Worm (Caenorhabditis elegans) whole organism, mixed stage, embryonic: ENCODE results near the gene hsp-16.2.

Source experiments
- M03D4.4 ChIP-seq: sonication (generic microtip); optimal IDR thresholded peaks from 2 replicates; lab custom pipeline; 2017; ENCODE audit warnings: mild to moderate bottlenecking, missing genetic modification characterization, missing compliant biosample characterization
- bed-3 ChIP-seq: fragments of 200-800 bp; sonication (Bioruptor generic); optimal IDR thresholded peaks from 3 replicates; lab custom pipeline; 2018; ENCODE audit warnings: mild to moderate bottlenecking, missing genetic modification characterization, moderate library complexity, missing compliant biosample characterization
- blmp-1 ChIP-seq: fragments of 150-350 bp; optimal IDR thresholded peaks from 2 replicates; lab custom pipeline; 2014; ENCODE audit warnings: missing biosample characterization, missing genetic modification characterization
- ceh-39 ChIP-seq: fragments of 150-350 bp; optimal IDR thresholded peaks from 2 replicates; lab custom pipeline; 2014; ENCODE audit warnings: missing biosample characterization, missing genetic modification characterization
- ceh-43 ChIP-seq: fragments of 200-800 bp; sonication (Bioruptor generic); optimal IDR thresholded peaks from 2 replicates; lab custom pipeline; 2018; ENCODE audit warnings: mild to moderate bottlenecking, missing genetic modification characterization, moderate library complexity, missing compliant biosample characterization
- ceh-83 ChIP-seq: fragments of 200-800 bp; sonication (Bioruptor generic); optimal IDR thresholded peaks from 2 replicates; lab custom pipeline; 2018; ENCODE audit warnings: mild to moderate bottlenecking, missing genetic modification characterization, missing compliant biosample characterization
- ces-1 ChIP-seq: fragments of 150-350 bp; optimal IDR thresholded peaks from 2 replicates; lab custom pipeline; 2014; ENCODE audit warnings: missing biosample characterization, missing genetic modification reagents, missing genetic modification characterization
- cnd-1 ChIP-seq: fragments of 200-800 bp; sonication (Bioruptor generic); optimal IDR thresholded peaks from 2 replicates; lab custom pipeline; 2018; ENCODE audit warnings: mild to moderate bottlenecking, missing genetic modification characterization, missing compliant biosample characterization
- drap-1 ChIP-seq: fragments of 200-800 bp; sonication (Bioruptor generic); optimal IDR thresholded peaks from 3 replicates; lab custom pipeline; 2018; ENCODE audit warnings: mild to moderate bottlenecking, missing genetic modification characterization, missing compliant biosample characterization
- elt-1 ChIP-seq: sonication (generic microtip); optimal IDR thresholded peaks from 2 replicates; lab custom pipeline; 2017; ENCODE audit warnings: missing genetic modification characterization, mild to moderate bottlenecking, missing compliant biosample characterization, antibody characterized with exemption, moderate library complexity, borderline replicate concordance; ENCODE audit not compliant: insufficient read depth
- ham-2 ChIP-seq: fragments of 200-800 bp; sonication (Bioruptor generic); optimal IDR thresholded peaks from 2 replicates; lab custom pipeline; 2018; ENCODE audit warnings: mild to moderate bottlenecking, missing genetic modification characterization, missing compliant biosample characterization
- lin-13 ChIP-seq: fragments of 150-350 bp; optimal IDR thresholded peaks from 2 replicates; lab custom pipeline; 2014; ENCODE audit warnings: missing biosample characterization, missing genetic modification characterization
- lsy-2 ChIP-seq: fragments of 150-350 bp; optimal IDR thresholded peaks from 2 replicates; lab custom pipeline; 2014; ENCODE audit warnings: missing biosample characterization, missing genetic modification characterization
- mab-5 ChIP-seq: fragments of 150-350 bp; optimal IDR thresholded peaks from 2 replicates; lab custom pipeline; 2014; ENCODE audit warnings: missing biosample characterization, missing genetic modification characterization
- nhr-12 ChIP-seq: fragments of 150-350 bp; optimal IDR thresholded peaks from 2 replicates; lab custom pipeline; 2014; ENCODE audit warnings: missing biosample characterization, missing genetic modification characterization
- nhr-2 ChIP-seq: fragments of 150-350 bp; optimal IDR thresholded peaks from 2 replicates; lab custom pipeline; 2014; ENCODE audit warnings: missing biosample characterization, missing genetic modification characterization
- nhr-237 ChIP-seq: fragments of 150-350 bp; optimal IDR thresholded peaks from 2 replicates; lab custom pipeline; 2014; ENCODE audit warnings: missing biosample characterization, missing genetic modification characterization
- pha-4 ChIP-seq: fragments of 150-350 bp; optimal IDR thresholded peaks from 2 replicates; lab custom pipeline; 2018; ENCODE audit warnings: missing biosample characterization, missing genetic modification reagents, missing genetic modification characterization
- sem-2 ChIP-seq: fragments of 200-800 bp; sonication (Bioruptor generic); optimal IDR thresholded peaks from 2 replicates; lab custom pipeline; 2018; ENCODE audit warnings: mild to moderate bottlenecking, missing genetic modification characterization, missing compliant biosample characterization
- snpc-4 ChIP-seq: fragments of 150-350 bp; optimal IDR thresholded peaks from 2 replicates; lab custom pipeline; 2014; ENCODE audit warnings: missing biosample characterization, missing genetic modification characterization
- sptf-1 ChIP-seq: sonication (generic microtip); optimal IDR thresholded peaks from 2 replicates; lab custom pipeline; 2017; ENCODE audit warnings: mild to moderate bottlenecking, missing genetic modification characterization, moderate library complexity, missing compliant biosample characterization
- unc-120 ChIP-seq: sonication (generic microtip); optimal IDR thresholded peaks from 2 replicates; lab custom pipeline; 2017; ENCODE audit warnings: missing genetic modification characterization, missing compliant biosample characterization; ENCODE audit not compliant: poor library complexity, severe bottlenecking
- unc-39 ChIP-seq: fragments of 150-350 bp; optimal IDR thresholded peaks from 2 replicates; lab custom pipeline; 2014; ENCODE audit warnings: missing biosample characterization, missing genetic modification characterization
- unc-62 ChIP-seq: fragments of 150-350 bp; optimal IDR thresholded peaks from 2 replicates; lab custom pipeline; 2014; ENCODE audit warnings: missing biosample characterization, missing genetic modification reagents, missing genetic modification characterization
- zip-8 ChIP-seq: fragments of 150-350 bp; optimal IDR thresholded peaks from 2 replicates; lab custom pipeline; 2014; ENCODE audit warnings: missing biosample characterization, missing genetic modification characterization
- ztf-11 ChIP-seq: fragments of 150-350 bp; optimal IDR thresholded peaks from 2 replicates; lab custom pipeline; 2014; ENCODE audit warnings: missing biosample characterization, missing genetic modification characterization

The hsp-16.2 gene

DNA sequence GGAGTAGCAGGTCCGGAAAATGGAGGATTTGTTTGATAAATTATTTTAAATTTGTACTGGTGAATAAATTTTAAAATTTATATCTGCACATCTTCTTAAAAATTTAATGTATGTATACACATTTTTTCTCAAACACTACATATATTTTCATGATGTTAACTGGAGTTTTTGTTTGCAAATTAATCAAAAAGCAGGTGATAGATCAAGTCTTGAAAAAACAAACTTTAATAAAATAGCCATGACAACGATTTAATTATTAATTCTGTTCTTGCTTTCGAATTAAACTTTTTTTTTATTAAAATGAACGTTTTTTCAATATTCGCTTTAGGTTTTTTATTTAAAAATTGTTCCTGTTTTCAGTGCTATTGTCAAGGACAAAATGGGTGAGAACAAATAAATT lies 10.5 kb downstream of the hsp-16.2 start, which contains the start of gene F36H9.1:
F36H9.1 (plus strand) TSS at position 301 of the 400 bp plus-strand sequence.
- no peak for TF ChIP-seq mab-5 (tag; lab: Kevin White, UChicago)
- no peak for TF ChIP-seq blmp-1
- no peak for TF ChIP-seq sptf-1

DNA sequence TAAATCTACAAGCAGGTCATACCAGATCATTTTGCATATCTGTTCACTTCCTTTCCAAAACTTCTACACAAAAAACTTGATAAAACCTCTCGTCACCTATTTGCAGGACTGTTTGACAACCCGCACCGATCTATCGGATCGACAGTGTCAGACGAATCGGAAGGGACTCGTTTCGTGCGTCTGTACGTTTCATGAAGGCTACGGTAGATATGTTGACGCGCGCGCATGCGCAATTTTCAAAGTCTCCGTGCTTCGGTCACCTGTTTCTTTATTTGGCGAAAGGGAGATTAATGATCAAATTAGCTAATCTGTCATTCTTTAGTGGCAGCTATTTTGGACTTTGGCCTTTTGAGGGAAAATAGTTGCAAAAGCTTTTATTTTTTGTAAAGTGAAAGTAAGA lies 15.3 kb downstream of the hsp-16.2 start:
- no peak for TF ChIP-seq sem-2
- TF ChIP-seq unc-39, result no peak
- TF ChIP-seq nhr-2 (tag; lab: Kevin White, UChicago), result no peak
- no peak for TF ChIP-seq ham-2 (GFP tag; lab: Kevin White, UChicago)
- TF ChIP-seq nhr-12 (tag; lab: Kevin White, UChicago), result no peak
- TF ChIP-seq blmp-1, result no peak
- TF ChIP-seq pha-4, result no peak
- no peak for TF ChIP-seq mab-5 (tag; lab: Kevin White, UChicago)
- no peak for TF ChIP-seq lin-13 (tag; lab: Kevin White, UChicago)

- TF ChIP-seq nhr-237 (tag; lab: Kevin White, UChicago), result no peak
- no peak for TF ChIP-seq ceh-83 (GFP tag; lab: Kevin White, UChicago)
- no peak for TF ChIP-seq ceh-43 (GFP tag; lab: Kevin White, UChicago)
- no peak for TF ChIP-seq ham-2 (GFP tag; lab: Kevin White, UChicago)
Measured at ce11 chrV:1788157-1788556, 16.6 kb downstream of the hsp-16.2 start, which contains the start of gene F36H9.2. Gene F36H9.2 (plus strand): TSS chrV:1788457.

DNA sequence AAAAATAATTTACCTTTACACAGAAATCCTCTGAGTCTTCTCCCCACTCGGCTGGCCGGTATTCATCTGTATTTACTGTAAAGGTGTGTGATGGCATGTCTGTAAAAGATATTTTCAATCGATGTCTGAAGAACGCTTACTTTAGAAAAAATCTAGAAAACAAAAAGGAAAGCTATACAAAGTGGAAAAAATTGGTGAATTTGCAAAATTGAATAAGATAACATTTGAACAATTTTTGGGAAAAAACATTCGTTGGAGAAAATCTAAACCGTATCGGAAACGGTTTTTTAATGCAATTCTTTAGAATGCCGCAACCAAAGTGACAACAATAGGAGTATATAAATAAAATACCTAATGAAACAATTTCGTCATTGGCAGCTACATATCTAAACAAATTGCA lies 22.8 kb downstream of the hsp-16.2 start, which contains the start of gene F36H9.5:
F36H9.5 (minus strand) TSS at position 101 of the 400 bp plus-strand sequence.
- TF ChIP-seq bed-3, result no peak
- no peak for TF ChIP-seq ces-1 (GFP tag; lab: Kevin White, UChicago)
- no peak for TF ChIP-seq nhr-12 (tag; lab: Kevin White, UChicago)
- no peak for TF ChIP-seq cnd-1 (tag; lab: Kevin White, UChicago)
- TF ChIP-seq mab-5 (tag; lab: Kevin White, UChicago), result no peak
- TF ChIP-seq nhr-2 (tag; lab: Kevin White, UChicago), result no peak
- TF ChIP-seq ceh-39 (tag; lab: Kevin White, UChicago), result no peak
- no peak for TF ChIP-seq unc-120
- no peak for TF ChIP-seq blmp-1
- TF ChIP-seq ztf-11 (tag; lab: Kevin White, UChicago), result no peak
- TF ChIP-seq elt-1 (tag; lab: Kevin White, UChicago), result no peak
- no peak for TF ChIP-seq drap-1 (GFP tag; lab: Kevin White, UChicago)
- TF ChIP-seq sptf-1, result no peak

DNA sequence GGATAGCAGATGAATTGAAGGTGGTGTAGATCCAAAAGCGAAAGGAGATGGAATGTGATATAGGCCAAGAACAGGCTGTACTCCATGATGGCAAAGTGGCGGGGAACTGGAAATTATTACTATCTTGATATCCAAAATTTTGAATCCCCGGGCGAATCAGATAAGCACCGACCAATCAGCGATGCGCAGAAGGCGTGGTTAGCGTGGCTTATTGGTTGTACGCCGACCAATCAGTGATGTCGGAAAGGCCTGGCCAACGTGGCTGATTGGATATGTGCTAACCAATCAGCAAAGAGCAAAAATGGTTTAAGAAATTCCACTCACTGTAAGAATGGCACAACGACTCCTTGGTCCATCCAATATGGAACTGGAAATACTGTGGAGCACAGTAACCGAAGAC lies 24.8 kb downstream of the hsp-16.2 start:
- TF ChIP-seq snpc-4 (tag; lab: Kevin White, UChicago), result no peak
- no peak for TF ChIP-seq zip-8
- no peak for TF ChIP-seq elt-1 (tag; lab: Kevin White, UChicago)
- TF ChIP-seq nhr-2 (tag; lab: Kevin White, UChicago), result no peak
- TF ChIP-seq ces-1 (GFP tag; lab: Kevin White, UChicago), result no peak
- no peak for TF ChIP-seq nhr-237 (tag; lab: Kevin White, UChicago)
- TF ChIP-seq cnd-1 (tag; lab: Kevin White, UChicago), result no peak

DNA sequence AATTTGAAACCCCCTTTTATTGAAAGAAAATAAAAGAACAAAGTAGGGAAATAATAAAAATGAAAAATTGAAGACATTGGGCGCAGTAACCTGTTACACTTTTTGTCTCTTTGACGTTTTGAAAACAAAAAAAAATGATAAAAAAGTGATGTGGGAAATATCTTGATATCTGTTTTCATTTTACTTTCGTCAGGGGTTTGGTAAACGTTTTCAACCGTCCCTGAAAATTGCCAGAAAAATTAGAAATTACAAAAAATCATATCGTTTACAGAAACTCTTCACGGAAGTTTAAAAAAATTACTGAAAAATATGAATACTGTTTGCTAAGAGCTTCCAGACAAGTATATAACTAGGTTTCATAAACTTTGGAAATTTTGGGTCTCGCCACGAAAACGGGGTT lies 25.6 kb downstream of the hsp-16.2 start, which contains the start of gene F36H9.4:
F36H9.4 (minus strand) TSS at position 101 of the 400 bp plus-strand sequence.
- TF ChIP-seq unc-62 (GFP tag; lab: Kevin White, UChicago) (no peak), lsy-2 (no peak), ceh-43 (GFP tag; lab: Kevin White, UChicago) (no peak), M03D4.4 (tag; lab: Kevin White, UChicago) (no peak)
- TF ChIP-seq, all 35 proteins: peak for 0

DNA sequence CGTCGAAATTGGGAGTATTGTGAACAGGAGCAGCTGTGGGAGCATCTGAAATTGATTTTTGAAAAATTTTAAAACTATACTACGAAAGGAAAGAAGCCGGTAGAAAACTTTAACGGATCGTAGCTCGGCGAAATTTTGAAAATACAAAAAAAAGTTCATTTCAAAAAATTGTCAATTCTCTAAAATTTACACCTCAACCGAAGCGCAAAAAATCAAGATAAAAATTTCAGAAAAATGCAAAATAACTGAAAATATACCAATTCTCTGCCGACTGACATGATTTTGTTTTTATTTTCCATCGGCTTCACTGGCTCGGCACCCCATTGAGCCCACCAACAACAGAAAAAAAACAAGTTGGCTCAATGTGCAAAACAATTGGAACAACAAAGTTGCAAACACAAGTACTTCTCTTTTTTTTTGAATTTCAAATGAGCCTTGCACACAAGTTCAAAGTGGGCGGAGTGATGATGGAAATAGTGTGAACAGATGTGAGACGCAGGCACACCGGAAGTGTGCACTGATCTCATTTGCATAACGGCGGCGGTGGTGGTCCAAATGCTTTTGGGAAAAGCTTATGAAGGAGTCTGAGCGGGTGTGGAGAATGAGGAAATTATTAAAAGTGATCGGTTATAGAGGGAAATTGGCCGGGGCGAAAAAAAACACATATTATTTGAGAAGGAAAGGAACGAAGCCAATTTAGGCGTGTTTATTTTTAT lies 29.7 kb downstream of the hsp-16.2 start, which contains the start of gene F36H9.7:
F36H9.7 (minus strand) TSS at position 51 of the 716 bp plus-strand sequence.
- TF ChIP-seq ces-1 (GFP tag; lab: Kevin White, UChicago) (peak; percentile 78), unc-39 (no peak)
- TF ChIP-seq, all 35 proteins: peak for 1
